Worm (Caenorhabditis elegans): ENCODE data around the gene H06I04.3.

- no peak for TF ChIP-seq W03F9.2 (tag; optimal IDR thresholded peaks at IDR 0.05)
- TF ChIP-seq him-1 (tag; optimal IDR thresholded peaks at IDR 0.05) = no peak
- TF ChIP-seq dao-5 (tag; optimal IDR thresholded peaks at IDR 0.05) = no peak
These were observed 14.4 kb upstream of the H06I04.3 start for ce11 chrIII:3055878-3056277.
